Worm (Caenorhabditis elegans) whole organism, L2 larva: ENCODE results near the gene sri-27.
A peak's percentile ranks its signal among the peaks of the same experiment; 100 is the strongest.

Experiments
- C34F6.9 ChIP-seq: fragments of 150-350 bp; optimal IDR thresholded peaks from 2 replicates; lab custom pipeline; 2014; ENCODE audit warnings: missing biosample characterization, missing genetic modification characterization
- F13H6.1 ChIP-seq: sonication (generic microtip); optimal IDR thresholded peaks from 2 replicates; lab custom pipeline; 2016; ENCODE audit warnings: missing genetic modification characterization, missing compliant biosample characterization
- ZK546.5 ChIP-seq: sonication (generic microtip); optimal IDR thresholded peaks from 2 replicates; lab custom pipeline; 2017; ENCODE audit warnings: missing biosample characterization, missing genetic modification characterization
- alr-1 ChIP-seq: fragments of 150-350 bp; optimal IDR thresholded peaks from 2 replicates; lab custom pipeline; 2014; ENCODE audit warnings: missing biosample characterization, missing genetic modification characterization
- aly-2 ChIP-seq: fragments of 150-350 bp; optimal IDR thresholded peaks from 2 replicates; lab custom pipeline; 2014; ENCODE audit warnings: missing biosample characterization, missing genetic modification characterization
- ama-1 ChIP-seq: fragments of 150-350 bp; optimal IDR thresholded peaks from 2 replicates; lab custom pipeline; 2018; ENCODE audit warnings: inconsistent platforms
- blmp-1 ChIP-seq: sonication (generic microtip); optimal IDR thresholded peaks from 2 replicates; lab custom pipeline; 2017; ENCODE audit warnings: missing genetic modification characterization, mild to moderate bottlenecking, missing compliant biosample characterization, antibody characterized with exemption, moderate library complexity; ENCODE audit not compliant: insufficient read depth
- ceh-82 ChIP-seq: fragments of 150-350 bp; optimal IDR thresholded peaks from 2 replicates; lab custom pipeline; 2014; ENCODE audit warnings: missing biosample characterization, missing genetic modification characterization
- crh-2 ChIP-seq: sonication (generic microtip); optimal IDR thresholded peaks from 2 replicates; lab custom pipeline; 2017; ENCODE audit warnings: missing biosample characterization, missing genetic modification characterization
- dmd-4 ChIP-seq: sonication (generic microtip); optimal IDR thresholded peaks from 2 replicates; lab custom pipeline; 2017; ENCODE audit warnings: missing biosample characterization, missing genetic modification characterization
- egl-27 ChIP-seq: sonication (generic microtip); optimal IDR thresholded peaks from 3 replicates; lab custom pipeline; 2017; ENCODE audit warnings: missing biosample characterization, missing genetic modification reagents, missing genetic modification characterization
- elt-1 ChIP-seq: fragments of 150-350 bp; optimal IDR thresholded peaks from 2 replicates; lab custom pipeline; 2014; ENCODE audit warnings: missing biosample characterization, missing genetic modification characterization
- elt-3 ChIP-seq: sonication (generic microtip); optimal IDR thresholded peaks from 2 replicates; lab custom pipeline; 2017; ENCODE audit warnings: missing biosample characterization, missing genetic modification characterization
- fos-1 ChIP-seq: fragments of 150-350 bp; optimal IDR thresholded peaks from 2 replicates; lab custom pipeline; 2014; ENCODE audit warnings: missing biosample characterization, missing genetic modification characterization
- gmeb-1 ChIP-seq: fragments of 150-350 bp; optimal IDR thresholded peaks from 2 replicates; lab custom pipeline; 2014; ENCODE audit warnings: missing biosample characterization, missing genetic modification characterization
- lin-11 ChIP-seq: fragments of 150-350 bp; sonication (generic microtip); optimal IDR thresholded peaks from 2 replicates; lab custom pipeline; 2014; ENCODE audit warnings: missing biosample characterization, missing genetic modification characterization, inconsistent platforms, mixed read lengths
- lin-13 ChIP-seq: fragments of 150-350 bp; optimal IDR thresholded peaks from 2 replicates; lab custom pipeline; 2014; ENCODE audit warnings: missing biosample characterization, missing genetic modification reagents, missing genetic modification characterization
- mab-5 ChIP-seq: fragments of 150-350 bp; optimal IDR thresholded peaks from 2 replicates; lab custom pipeline; 2014; ENCODE audit warnings: missing biosample characterization, missing genetic modification characterization
- mbf-1 ChIP-seq: sonication (generic microtip); optimal IDR thresholded peaks from 2 replicates; lab custom pipeline; 2017; ENCODE audit warnings: missing biosample characterization, missing genetic modification characterization
- mdl-1 ChIP-seq, 2 experiments: fragments of 150-350 bp in 1 of 2; sonication (generic microtip) in 1 of 2; optimal IDR thresholded peaks; 2 replicates each; lab custom pipeline; 2017; ENCODE audit warnings: missing biosample characterization in 2 of 2, missing genetic modification characterization in 2 of 2
- nhr-10 ChIP-seq: sonication (generic microtip); optimal IDR thresholded peaks from 2 replicates; lab custom pipeline; 2017; ENCODE audit warnings: missing biosample characterization, missing genetic modification characterization
- nhr-11 ChIP-seq: fragments of 150-350 bp; optimal IDR thresholded peaks from 2 replicates; lab custom pipeline; 2014; ENCODE audit warnings: missing biosample characterization, missing genetic modification characterization
- nhr-12 ChIP-seq: fragments of 150-350 bp; optimal IDR thresholded peaks from 2 replicates; lab custom pipeline; 2014; ENCODE audit warnings: missing biosample characterization, missing genetic modification characterization
- nhr-129 ChIP-seq: fragments of 150-350 bp; optimal IDR thresholded peaks from 2 replicates; lab custom pipeline; 2014; ENCODE audit warnings: missing biosample characterization, missing genetic modification characterization
- nhr-21 ChIP-seq: fragments of 150-350 bp; optimal IDR thresholded peaks from 2 replicates; lab custom pipeline; 2014; ENCODE audit warnings: missing biosample characterization, missing genetic modification characterization
- nhr-23 ChIP-seq: fragments of 150-350 bp; optimal IDR thresholded peaks from 2 replicates; lab custom pipeline; 2014; ENCODE audit warnings: missing biosample characterization, missing genetic modification reagents, missing genetic modification characterization
- nhr-237 ChIP-seq: fragments of 150-350 bp; optimal IDR thresholded peaks from 2 replicates; lab custom pipeline; 2014; ENCODE audit warnings: missing biosample characterization, missing genetic modification characterization
- nhr-25 ChIP-seq: fragments of 150-350 bp; sonication (generic microtip); optimal IDR thresholded peaks from 3 replicates; lab custom pipeline; 2014; ENCODE audit warnings: missing biosample characterization, missing genetic modification characterization
- nhr-6 ChIP-seq: fragments of 150-350 bp; optimal IDR thresholded peaks from 2 replicates; lab custom pipeline; 2014; ENCODE audit warnings: missing biosample characterization, missing genetic modification characterization
- nhr-77 ChIP-seq: fragments of 150-350 bp; optimal IDR thresholded peaks from 2 replicates; lab custom pipeline; 2014; ENCODE audit warnings: missing biosample characterization, missing genetic modification characterization
- peb-1 ChIP-seq: fragments of 150-350 bp; optimal IDR thresholded peaks from 2 replicates; lab custom pipeline; 2014; ENCODE audit warnings: missing biosample characterization, missing genetic modification characterization
- sem-4 ChIP-seq: fragments of 150-350 bp; optimal IDR thresholded peaks from 2 replicates; lab custom pipeline; 2014; ENCODE audit warnings: missing biosample characterization, missing genetic modification reagents, missing genetic modification characterization
- skn-1 ChIP-seq: sonication (generic microtip); optimal IDR thresholded peaks from 2 replicates; lab custom pipeline; 2017; ENCODE audit warnings: missing biosample characterization, missing genetic modification characterization
- sma-3 ChIP-seq: sonication (generic microtip); optimal IDR thresholded peaks from 2 replicates; lab custom pipeline; 2016; ENCODE audit warnings: missing genetic modification reagents, missing genetic modification characterization, missing compliant biosample characterization
- sma-9 ChIP-seq, 2 experiments: fragments of 150-350 bp in 1 of 2; sonication (generic microtip) in 1 of 2; optimal IDR thresholded peaks; 2 replicates each; lab custom pipeline; 2014 to 2016; ENCODE audit warnings: missing genetic modification characterization in 2 of 2, mild to moderate bottlenecking in 1 of 2, missing biosample characterization in 1 of 2, missing compliant biosample characterization in 1 of 2, missing genetic modification reagents in 1 of 2, moderate library complexity in 1 of 2
- snpc-4 ChIP-seq: fragments of 150-350 bp; optimal IDR thresholded peaks from 2 replicates; lab custom pipeline; 2014; ENCODE audit warnings: missing biosample characterization, missing genetic modification characterization
- unc-39 ChIP-seq: fragments of 150-350 bp; optimal IDR thresholded peaks from 2 replicates; lab custom pipeline; 2014; ENCODE audit warnings: missing biosample characterization, missing genetic modification characterization
- unc-55 ChIP-seq: fragments of 150-350 bp; sonication (generic microtip); optimal IDR thresholded peaks from 3 replicates; lab custom pipeline; 2014; ENCODE audit warnings: missing biosample characterization, missing genetic modification reagents, missing genetic modification characterization
- zag-1 ChIP-seq: fragments of 150-350 bp; optimal IDR thresholded peaks from 2 replicates; lab custom pipeline; 2014; ENCODE audit warnings: missing biosample characterization, missing genetic modification characterization
- ztf-11 ChIP-seq: sonication (generic microtip); optimal IDR thresholded peaks from 2 replicates; lab custom pipeline; 2017; ENCODE audit warnings: missing biosample characterization, missing genetic modification characterization
- ztf-4 ChIP-seq: fragments of 150-350 bp; optimal IDR thresholded peaks from 2 replicates; lab custom pipeline; 2014; ENCODE audit warnings: missing biosample characterization, missing genetic modification characterization

Gene sri-27

ce11 chrV:1741074-1741473 lies 15.6 kb downstream of the sri-27 start, which contains the start of gene srab-25:
TSS of gene srab-25 (minus strand) at chrV:1741174.
- TF ChIP-seq skn-1 (no peak), mbf-1 (tag; lab: Kevin White, UChicago) (no peak), zag-1 (tag; lab: Kevin White, UChicago) (no peak), ztf-11 (tag; lab: Kevin White, UChicago) (no peak), nhr-77 (tag; lab: Kevin White, UChicago) (no peak), nhr-11 (tag; lab: Kevin White, UChicago) (no peak), nhr-10 (no peak), nhr-6 (no peak), ztf-4 (tag; lab: Kevin White, UChicago) (no peak), gmeb-1 (tag; lab: Kevin White, UChicago) (no peak), unc-39 (tag; lab: Kevin White, UChicago) (no peak), ceh-82 (tag; lab: Kevin White, UChicago) (no peak), ama-1 (lab: Kevin White, UChicago) (no peak), crh-2 (tag; lab: Kevin White, UChicago) (no peak), nhr-129 (no peak), nhr-25 (tag; lab: Kevin White, UChicago) (no peak), fos-1 (no peak), blmp-1 (tag; lab: Kevin White, UChicago) (no peak)
- TF ChIP-seq, all 48 proteins: peak for 0

- TF ChIP-seq ZK546.5 (tag; lab: Kevin White, UChicago), result no peak
- peak; percentile 52 for TF ChIP-seq egl-27 (tag; lab: Kevin White, UChicago)
- TF ChIP-seq skn-1, result no peak
- TF ChIP-seq unc-39 (tag; lab: Kevin White, UChicago), result no peak
- TF ChIP-seq fos-1, result peak; percentile 87
- peak; percentile 69 for TF ChIP-seq nhr-25 (tag; lab: Kevin White, UChicago)
- TF ChIP-seq peb-1 (tag; lab: Kevin White, UChicago), result no peak
- peak; percentile 73 for TF ChIP-seq C34F6.9 (tag; lab: Kevin White, UChicago)
- TF ChIP-seq gmeb-1 (tag; lab: Kevin White, UChicago), result peak; percentile 64
- peak; percentile 84 for TF ChIP-seq blmp-1 (tag; lab: Kevin White, UChicago)
- peak; percentile 79 for TF ChIP-seq F13H6.1
- peak; percentile 11 for TF ChIP-seq nhr-6
- peak; percentile 54 for TF ChIP-seq mab-5 (tag; lab: Kevin White, UChicago)
- TF ChIP-seq nhr-10, result no peak
- peak; percentile 18 for TF ChIP-seq snpc-4 (tag; lab: Kevin White, UChicago)
- TF ChIP-seq unc-55 (GFP tag; lab: Kevin White, UChicago), result peak; percentile 80
- TF ChIP-seq ztf-11 (tag; lab: Kevin White, UChicago), result no peak
- no peak for TF ChIP-seq nhr-237 (tag; lab: Kevin White, UChicago)
- TF ChIP-seq lin-11 (tag; lab: Kevin White, UChicago), result no peak
- TF ChIP-seq sma-3 (GFP tag; lab: Kevin White, UChicago), result peak; percentile 64
- TF ChIP-seq ama-1 (lab: Kevin White, UChicago), result no peak
- TF ChIP-seq elt-1, result no peak
- TF ChIP-seq mbf-1 (tag; lab: Kevin White, UChicago), result no peak
- peak; percentile 78 for TF ChIP-seq crh-2 (tag; lab: Kevin White, UChicago)
- peak; percentile 44 for TF ChIP-seq lin-13
- TF ChIP-seq nhr-21 (tag; lab: Kevin White, UChicago), result no peak
- TF ChIP-seq nhr-77 (tag; lab: Kevin White, UChicago), result no peak
- peak; percentile 69 for TF ChIP-seq nhr-129
- peak in 1 of 2 experiments; percentile 40 for TF ChIP-seq mdl-1 (tag; optimal IDR thresholded peaks at IDR 0.05; lab: Kevin White, UChicago)
- TF ChIP-seq sem-4 (tag; lab: Kevin White, UChicago), result peak; percentile 22
- peak; percentile 90 for TF ChIP-seq sma-9 (GFP tag; optimal IDR thresholded peaks at IDR 0.05; lab: Kevin White, UChicago)
- no peak for TF ChIP-seq sma-9 (tag; optimal IDR thresholded peaks at IDR 0.05; lab: Kevin White, UChicago)
These were observed 17.9 kb downstream of the sri-27 start, which contains the start of gene nhr-256 for ce11 chrV:1743205-1743870. TSS of gene nhr-256 (plus strand) at chrV:1743771.

ce11 chrV:1749053-1749452 lies 23.6 kb downstream of the sri-27 start, which contains the start of gene ZK697.8:
TSS of gene ZK697.8 (minus strand) at chrV:1749153.
- TF ChIP-seq mab-5 (tag; lab: Kevin White, UChicago) (no peak), elt-1 (no peak), fos-1 (no peak), egl-27 (tag; lab: Kevin White, UChicago) (no peak), nhr-6 (no peak), alr-1 (tag; lab: Kevin White, UChicago) (no peak), ztf-11 (tag; lab: Kevin White, UChicago) (no peak), blmp-1 (tag; lab: Kevin White, UChicago) (no peak), aly-2 (tag; lab: Kevin White, UChicago) (no peak), ZK546.5 (tag; lab: Kevin White, UChicago) (no peak), nhr-129 (no peak), nhr-23 (tag; lab: Kevin White, UChicago) (no peak), unc-39 (tag; lab: Kevin White, UChicago) (no peak), snpc-4 (tag; lab: Kevin White, UChicago) (no peak), nhr-12 (tag; lab: Kevin White, UChicago) (no peak), lin-13 (no peak), dmd-4 (tag; lab: Kevin White, UChicago) (no peak), elt-3 (tag; lab: Kevin White, UChicago) (no peak), unc-55 (GFP tag; lab: Kevin White, UChicago) (no peak)
